Worm (Caenorhabditis elegans) whole organism, L1 larva: Measurements from ENCODE around the gene ZK1098.2.

Source experiments
- alr-1 ChIP-seq: fragments of 200-800 bp; sonication (Bioruptor generic); optimal IDR thresholded peaks from 2 replicates; lab custom pipeline; 2018; ENCODE audit warnings: borderline replicate concordance, mild to moderate bottlenecking, missing genetic modification characterization, missing compliant biosample characterization
- ama-1 ChIP-seq: fragments of 150-350 bp; optimal IDR thresholded peaks from 2 replicates; lab custom pipeline; 2014
- elt-3 ChIP-seq, 6 experiments: fragments of 150-350 bp in 1 of 6; sonication (generic microtip); optimal IDR thresholded peaks; 2 replicates each; lab custom pipeline; 2017 to 2018; ENCODE audit warnings: missing biosample characterization in 6 of 6, missing genetic modification characterization in 6 of 6, inconsistent platforms in 1 of 6
- mef-2 ChIP-seq: fragments of 150-350 bp; optimal IDR thresholded peaks from 2 replicates; lab custom pipeline; 2014; ENCODE audit warnings: missing biosample characterization, missing genetic modification characterization
- nhr-77 ChIP-seq: fragments of 150-350 bp; optimal IDR thresholded peaks from 2 replicates; lab custom pipeline; 2014; ENCODE audit warnings: missing biosample characterization, missing genetic modification characterization
- nhr-90 ChIP-seq: sonication (generic microtip); optimal IDR thresholded peaks from 2 replicates; lab custom pipeline; 2016; ENCODE audit warnings: mild to moderate bottlenecking, missing genetic modification characterization, missing compliant biosample characterization; ENCODE audit not compliant: poor library complexity
- pqm-1 ChIP-seq: sonication (generic microtip); optimal IDR thresholded peaks from 3 replicates; lab custom pipeline; 2017; ENCODE audit warnings: missing biosample characterization, missing genetic modification characterization
- unc-62 ChIP-seq: fragments of 150-350 bp; optimal IDR thresholded peaks from 2 replicates; lab custom pipeline; 2014; ENCODE audit warnings: missing biosample characterization, missing genetic modification reagents, missing genetic modification characterization

DNA sequence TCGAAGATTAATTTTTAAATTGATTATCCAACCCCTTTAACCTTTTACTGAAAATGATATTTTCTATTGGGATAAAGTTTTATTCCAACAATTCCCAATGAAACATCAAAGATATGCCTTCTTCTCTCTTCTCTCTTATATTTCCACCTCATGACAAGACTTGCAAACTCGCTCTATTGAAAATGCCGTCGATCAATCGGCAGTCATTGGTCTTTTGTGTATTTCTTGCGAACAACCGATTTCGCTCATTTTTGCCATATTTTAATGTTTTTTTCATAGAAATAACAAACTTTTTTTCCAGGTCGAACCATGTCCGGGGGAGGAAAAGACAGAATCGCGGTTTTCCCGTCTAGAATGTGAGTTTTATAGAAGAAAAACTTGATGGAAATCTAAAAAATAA is 21.2 kb upstream of the ZK1098.2 start, which contains the start of gene vha-14:
- TF ChIP-seq mef-2 (tag; lab: Kevin White, UChicago) (no peak), elt-3 (tag; optimal IDR thresholded peaks at IDR 0.05; lab: Kevin White, UChicago) (no peak), alr-1 (tag; lab: Kevin White, UChicago) (no peak), pqm-1 (tag; lab: Kevin White, UChicago) (no peak), ama-1 (lab: Kevin White, UChicago) (no peak), unc-62 (no peak), nhr-90 (tag; lab: Kevin White, UChicago) (no peak), nhr-77 (tag; lab: Kevin White, UChicago) (no peak)
